Fruit fly (Drosophila melanogaster) whole organism, wandering third instar larva: ENCODE results near the gene CG7560.

Source experiments
- CG9705 ChIP-seq: fragments of 200-800 bp; sonication (Bioruptor generic); optimal IDR thresholded peaks from 2 replicates; lab custom pipeline; 2018; ENCODE audit warnings: missing biosample characterization, mild to moderate bottlenecking, missing genetic modification characterization
- Dfd ChIP-seq: fragments of >200 bp; optimal IDR thresholded peaks from 2 replicates; lab custom pipeline; 2017; ENCODE audit warnings: missing biosample characterization, missing genetic modification characterization
- Dif ChIP-seq: fragments of 200-275, 200-300 bp; sonication (Bioruptor generic); optimal IDR thresholded peaks from 2 replicates; lab custom pipeline; 2018; ENCODE audit warnings: missing biosample characterization, missing genetic modification characterization; ENCODE audit not compliant: partially characterized antibody
- GATAd ChIP-seq: sonication (Bioruptor generic); optimal IDR thresholded peaks from 2 replicates; lab custom pipeline; 2016; ENCODE audit warnings: missing biosample characterization, missing genetic modification characterization
- HLH106 ChIP-seq: fragments of 200-800 bp; optimal IDR thresholded peaks from 3 replicates; lab custom pipeline; 2019; ENCODE audit warnings: missing biosample characterization, mild to moderate bottlenecking, missing genetic modification characterization, moderate library complexity
- Hnf4 ChIP-seq: fragments of 200-800 bp; sonication (Bioruptor generic); optimal IDR thresholded peaks from 2 replicates; lab custom pipeline; 2016; ENCODE audit warnings: missing biosample characterization, mild to moderate bottlenecking, missing genetic modification characterization
- Hr78 ChIP-seq: fragments of >200 bp; optimal IDR thresholded peaks from 2 replicates; lab custom pipeline; 2017; ENCODE audit warnings: missing biosample characterization, missing genetic modification characterization
- Mio ChIP-seq: sonication (Bioruptor generic); optimal IDR thresholded peaks from 2 replicates; lab custom pipeline; 2016; ENCODE audit warnings: missing biosample characterization, missing genetic modification characterization
- Myc ChIP-seq: fragments of >200 bp; optimal IDR thresholded peaks from 2 replicates; lab custom pipeline; 2017
- N ChIP-seq: fragments of >200 bp; optimal IDR thresholded peaks from 2 replicates; lab custom pipeline; 2018; ENCODE audit warnings: missing biosample characterization, missing external identifiers, missing genetic modification characterization
- OdsH ChIP-seq: fragments of 200-800 bp; sonication (Bioruptor generic); optimal IDR thresholded peaks from 2 replicates; lab custom pipeline; 2016; ENCODE audit warnings: missing biosample characterization, mild to moderate bottlenecking, missing genetic modification characterization
- Rel ChIP-seq, 2 experiments: fragments of 200-800 bp; sonication (Bioruptor generic) in 1 of 2; optimal IDR thresholded peaks; 2 replicates in 1 of 2; 3 replicates in 1 of 2; lab custom pipeline; 2016 to 2019; ENCODE audit warnings: mild to moderate bottlenecking in 2 of 2, missing biosample characterization in 2 of 2, missing genetic modification characterization in 2 of 2, moderate library complexity in 1 of 2
- Sp1 ChIP-seq: fragments of 200-800 bp; sonication (Bioruptor generic); optimal IDR thresholded peaks from 3 replicates; lab custom pipeline; 2019; ENCODE audit warnings: missing biosample characterization, mild to moderate bottlenecking, missing genetic modification characterization, moderate library complexity
- Vsx2 ChIP-seq: fragments of 200-300, 225-300 bp; sonication (Bioruptor generic); optimal IDR thresholded peaks from 2 replicates; lab custom pipeline; 2018; ENCODE audit warnings: missing biosample characterization, missing genetic modification characterization; ENCODE audit not compliant: partially characterized antibody
- br ChIP-seq: fragments of 200-800 bp; sonication (Bioruptor generic); optimal IDR thresholded peaks from 2 replicates; lab custom pipeline; 2016; ENCODE audit warnings: missing biosample characterization, missing genetic modification characterization
- brk ChIP-seq: fragments of 200-800 bp; sonication (Bioruptor generic); optimal IDR thresholded peaks from 2 replicates; lab custom pipeline; 2016; ENCODE audit warnings: missing biosample characterization, mild to moderate bottlenecking, missing genetic modification characterization
- dmrt93B ChIP-seq: fragments of 200-800 bp; sonication (Bioruptor generic); optimal IDR thresholded peaks from 2 replicates; lab custom pipeline; 2018; ENCODE audit warnings: missing biosample characterization, mild to moderate bottlenecking, missing genetic modification characterization
- dsf ChIP-seq: sonication (Bioruptor generic); optimal IDR thresholded peaks from 2 replicates; lab custom pipeline; 2016; ENCODE audit warnings: missing biosample characterization, missing genetic modification characterization, borderline replicate concordance
- ey ChIP-seq: fragments of 200-800 bp; sonication (Bioruptor generic); optimal IDR thresholded peaks from 2 replicates; lab custom pipeline; 2016; ENCODE audit warnings: missing biosample characterization, missing genetic modification characterization
- foxo ChIP-seq, 2 experiments: fragments of 200-800 bp; sonication (Bioruptor generic); optimal IDR thresholded peaks; 2 replicates in 1 of 2; 3 replicates in 1 of 2; lab custom pipeline; 2016 to 2017; ENCODE audit warnings: missing biosample characterization in 2 of 2, missing genetic modification characterization in 2 of 2
- fru ChIP-seq: fragments of 200-800 bp; sonication (Bioruptor generic); optimal IDR thresholded peaks from 3 replicates; lab custom pipeline; 2016; ENCODE audit warnings: missing biosample characterization, mild to moderate bottlenecking, missing genetic modification characterization
- h ChIP-seq: fragments of 200-800 bp; sonication (Bioruptor generic); optimal IDR thresholded peaks from 3 replicates; lab custom pipeline; 2016; ENCODE audit warnings: missing biosample characterization, mild to moderate bottlenecking, missing genetic modification characterization
- jim ChIP-seq: fragments of 175-275, 200-325 bp; sonication (Bioruptor generic); optimal IDR thresholded peaks from 2 replicates; lab custom pipeline; 2016; ENCODE audit warnings: missing biosample characterization, mild to moderate bottlenecking, missing genetic modification characterization
- pan ChIP-seq: fragments of >200 bp; optimal IDR thresholded peaks from 2 replicates; lab custom pipeline; 2017
- psq ChIP-seq: fragments of 200-800 bp; sonication (Bioruptor generic); optimal IDR thresholded peaks from 3 replicates; lab custom pipeline; 2017; ENCODE audit warnings: missing biosample characterization, mild to moderate bottlenecking, missing genetic modification characterization, moderate library complexity
- rgr ChIP-seq: fragments of 200-800 bp; sonication (Bioruptor generic); optimal IDR thresholded peaks from 3 replicates; lab custom pipeline; 2016; ENCODE audit warnings: missing biosample characterization, mild to moderate bottlenecking, missing genetic modification characterization
- sage ChIP-seq: fragments of 200-800 bp; sonication (Bioruptor generic); optimal IDR thresholded peaks from 2 replicates; lab custom pipeline; 2016; ENCODE audit warnings: missing biosample characterization, mild to moderate bottlenecking, missing genetic modification characterization
- sv ChIP-seq: fragments of 200-800 bp; sonication (Bioruptor generic); optimal IDR thresholded peaks from 3 replicates; lab custom pipeline; 2016; ENCODE audit warnings: missing biosample characterization, missing genetic modification characterization
- woc ChIP-seq: sonication (Bioruptor generic); optimal IDR thresholded peaks from 2 replicates; lab custom pipeline; 2016; ENCODE audit warnings: missing biosample characterization, mild to moderate bottlenecking, missing genetic modification characterization

Gene CG7560

DNA sequence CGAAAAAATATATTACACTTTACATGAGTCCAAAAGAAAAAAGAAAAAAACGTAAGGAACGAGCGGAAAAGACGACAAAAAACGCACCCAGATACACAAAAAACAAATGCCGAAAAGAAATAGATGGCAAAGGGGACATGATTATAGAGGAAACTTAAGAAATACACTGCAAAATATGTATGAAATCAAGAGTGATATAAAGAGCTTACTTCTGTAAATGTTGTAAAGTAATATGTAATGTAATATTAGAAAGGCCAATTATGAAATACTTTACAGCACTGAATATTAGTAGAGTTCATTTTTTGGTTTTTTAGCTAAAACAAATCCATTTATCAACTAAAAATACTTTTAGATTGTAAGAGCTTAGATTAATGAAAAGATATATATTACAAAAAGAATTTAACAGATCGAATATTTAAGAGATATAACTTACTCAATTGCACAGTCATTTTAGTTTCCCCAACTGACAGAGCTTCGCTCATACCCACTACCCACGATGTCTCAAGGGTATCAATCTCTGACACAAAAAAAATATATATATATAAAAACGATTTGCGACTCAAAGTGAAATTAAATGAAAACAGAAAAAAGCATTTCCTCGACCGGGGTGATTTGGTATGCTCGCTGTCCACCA is 40.0 kb upstream of the CG7560 start:
- TF ChIP-seq Myc: no peak
- TF ChIP-seq sv (GFP tag; lab: Kevin White, UChicago): no peak
- TF ChIP-seq Vsx2 (GFP tag; lab: Kevin White, UChicago): no peak
- TF ChIP-seq Rel (GFP tag; optimal IDR thresholded peaks at IDR 0.05; lab: Kevin White, UChicago): no peak
- no peak for TF ChIP-seq Rel (tag; optimal IDR thresholded peaks at IDR 0.05; lab: Kevin White, UChicago)
- no peak for TF ChIP-seq Hr78 (GFP tag; lab: Kevin White, UChicago)
- TF ChIP-seq pan: no peak

DNA sequence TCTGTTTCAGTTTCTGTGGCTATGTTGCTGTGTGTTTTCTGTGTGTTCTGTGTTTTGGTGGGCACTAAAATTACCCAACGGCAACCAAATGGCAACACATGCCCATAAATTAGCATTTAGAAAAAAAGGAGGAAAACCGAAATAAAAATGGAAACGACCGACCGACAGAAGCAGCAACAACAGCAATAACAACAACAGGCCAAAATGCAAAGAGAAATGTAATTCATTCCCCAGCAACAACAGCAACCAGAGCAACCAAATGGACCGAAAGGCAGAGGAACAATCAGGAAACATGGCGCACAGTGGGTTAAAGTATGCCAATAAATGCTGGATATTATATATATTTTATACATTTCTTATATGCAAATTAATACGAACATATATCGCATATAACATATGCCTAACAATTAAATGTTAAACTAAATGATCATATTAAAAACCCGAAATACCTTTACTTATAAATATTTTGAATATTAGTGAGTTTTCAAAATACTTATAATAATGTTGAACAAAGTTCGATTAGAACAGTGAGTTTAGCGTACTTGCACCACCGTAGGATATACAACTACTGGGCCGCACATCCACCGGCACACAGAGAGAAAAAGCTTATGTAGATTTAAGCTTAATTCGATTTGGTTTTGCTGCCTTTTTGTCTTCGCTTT is 35.9 kb upstream of the CG7560 start:
- TF ChIP-seq h (GFP tag; lab: Kevin White, UChicago): peak; percentile 74
- TF ChIP-seq N (GFP tag; lab: Kevin White, UChicago): no peak
- peak; percentile 28 for TF ChIP-seq sage (GFP tag; lab: Kevin White, UChicago)
- peak; percentile 75 for TF ChIP-seq psq (GFP tag; lab: Kevin White, UChicago)
- TF ChIP-seq dmrt93B: peak; percentile 38
- TF ChIP-seq fru: peak; percentile 83
- peak; percentile 52 for TF ChIP-seq CG9705
- TF ChIP-seq pan: no peak
- TF ChIP-seq Mio (GFP tag; lab: Kevin White, UChicago): no peak
- TF ChIP-seq br (GFP tag; lab: Kevin White, UChicago): peak; percentile 51
- TF ChIP-seq Sp1 (GFP tag; lab: Kevin White, UChicago): peak; percentile 86
- TF ChIP-seq ey (GFP tag; lab: Kevin White, UChicago): peak; percentile 54
- no peak for TF ChIP-seq Dfd (GFP tag; lab: Kevin White, UChicago)
- no peak for TF ChIP-seq GATAd (GFP tag; lab: Kevin White, UChicago)
- TF ChIP-seq brk (GFP tag; lab: Kevin White, UChicago): peak; percentile 43
- peak; percentile 68 for TF ChIP-seq woc (GFP tag; lab: Kevin White, UChicago)
- TF ChIP-seq HLH106 (tag; lab: Kevin White, UChicago): peak; percentile 87
- peak; percentile 27 for TF ChIP-seq Hnf4 (GFP tag; lab: Kevin White, UChicago)
- peak; percentile 71 for TF ChIP-seq OdsH
- peak; percentile 25 for TF ChIP-seq Rel (GFP tag; optimal IDR thresholded peaks at IDR 0.05; lab: Kevin White, UChicago)
- TF ChIP-seq Rel (tag; optimal IDR thresholded peaks at IDR 0.05; lab: Kevin White, UChicago): peak; percentile 53
- peak; percentile 66 for TF ChIP-seq rgr (GFP tag; lab: Kevin White, UChicago)
- peak in 1 of 2 experiments; percentile 79 for TF ChIP-seq foxo (GFP tag; optimal IDR thresholded peaks at IDR 0.05; lab: Kevin White, UChicago)
- TF ChIP-seq sv (GFP tag; lab: Kevin White, UChicago): peak; percentile 23
- TF ChIP-seq Myc: no peak
- TF ChIP-seq, all 38 proteins: peak for 18

dm6 chr3L:11393806-11394205 is 31.2 kb upstream of the CG7560 start:
- TF ChIP-seq br (GFP tag; lab: Kevin White, UChicago) (no peak), jim (GFP tag; lab: Kevin White, UChicago) (no peak), Dif (GFP tag; lab: Kevin White, UChicago) (no peak), dsf (GFP tag; lab: Kevin White, UChicago) (no peak), foxo (GFP tag; optimal IDR thresholded peaks at IDR 0.05; lab: Kevin White, UChicago) (no peak), Sp1 (GFP tag; lab: Kevin White, UChicago) (no peak)
- TF ChIP-seq, all 38 proteins: peak for 0

DNA sequence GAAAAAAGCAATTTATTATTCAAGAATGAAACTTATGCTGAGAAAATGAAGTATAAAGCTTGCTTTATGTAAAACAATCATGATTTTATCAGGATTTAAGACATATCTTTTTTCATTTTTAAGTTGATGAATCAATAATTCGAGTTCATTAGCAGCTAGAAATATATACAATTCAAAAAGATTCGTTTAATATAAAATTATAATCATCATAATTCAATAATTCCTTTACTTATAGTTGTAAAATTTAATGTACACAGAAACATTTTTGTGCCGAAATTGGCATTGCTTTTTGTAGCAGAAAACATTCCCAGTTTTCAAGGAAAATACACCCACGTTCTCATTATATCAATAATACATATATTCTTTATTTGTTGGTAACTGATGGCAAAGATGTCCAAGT is 30.6 kb upstream of the CG7560 start, which contains the start of gene CG11726:
CG11726 (plus strand) TSS at position 301 of the 400 bp plus-strand sequence.
- TF ChIP-seq fru: no peak

DNA sequence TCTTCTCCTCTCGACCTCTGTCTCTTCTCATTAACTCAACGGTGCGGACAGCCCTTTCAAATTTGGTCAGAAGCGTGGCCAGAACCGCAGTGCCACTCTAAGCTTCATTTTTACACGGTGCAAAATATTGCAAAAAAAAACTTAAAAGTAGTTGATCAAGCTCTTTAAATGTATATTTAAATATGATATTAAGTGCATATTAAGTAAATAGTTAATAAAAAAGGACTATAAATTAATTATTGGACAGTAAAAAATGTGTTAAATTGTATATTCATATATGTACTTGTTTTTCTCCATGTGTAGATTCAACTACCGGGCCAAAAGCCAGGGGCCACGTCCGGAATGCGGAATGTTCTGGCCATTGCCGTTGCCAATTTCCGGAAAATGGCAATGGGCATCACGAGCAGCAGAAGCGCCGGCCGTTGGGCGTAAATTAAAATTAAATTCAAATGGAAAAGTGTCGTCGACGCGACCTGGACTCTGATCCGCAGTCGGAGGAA is 27.8 kb upstream of the CG7560 start, which contains the start of gene CG44362:
CG44362 (plus strand) TSS at position 450 of the 500 bp plus-strand sequence.
- TF ChIP-seq rgr (GFP tag; lab: Kevin White, UChicago): peak; percentile 11
- TF ChIP-seq Dif (GFP tag; lab: Kevin White, UChicago): no peak
- TF ChIP-seq dmrt93B: no peak
- TF ChIP-seq N (GFP tag; lab: Kevin White, UChicago): no peak
- no peak for TF ChIP-seq Hnf4 (GFP tag; lab: Kevin White, UChicago)
- TF ChIP-seq, all 38 proteins: peak for 1
